Worm (Caenorhabditis elegans) whole organism, L2 larva: ENCODE measurements around the gene fbxa-18.

Experiments
- C34F6.9 ChIP-seq: fragments of 150-350 bp; optimal IDR thresholded peaks from 2 replicates; lab custom pipeline; 2014; ENCODE audit warnings: missing biosample characterization, missing genetic modification characterization
- aly-2 ChIP-seq: fragments of 150-350 bp; optimal IDR thresholded peaks from 2 replicates; lab custom pipeline; 2014; ENCODE audit warnings: missing biosample characterization, missing genetic modification characterization
- blmp-1 ChIP-seq: sonication (generic microtip); optimal IDR thresholded peaks from 2 replicates; lab custom pipeline; 2017; ENCODE audit warnings: missing genetic modification characterization, mild to moderate bottlenecking, missing compliant biosample characterization, antibody characterized with exemption, moderate library complexity; ENCODE audit not compliant: insufficient read depth
- ceh-82 ChIP-seq: fragments of 150-350 bp; optimal IDR thresholded peaks from 2 replicates; lab custom pipeline; 2014; ENCODE audit warnings: missing biosample characterization, missing genetic modification characterization
- mab-5 ChIP-seq: fragments of 150-350 bp; optimal IDR thresholded peaks from 2 replicates; lab custom pipeline; 2014; ENCODE audit warnings: missing biosample characterization, missing genetic modification characterization
- mdl-1 ChIP-seq, 2 experiments: fragments of 150-350 bp in 1 of 2; sonication (generic microtip) in 1 of 2; optimal IDR thresholded peaks; 2 replicates each; lab custom pipeline; 2017; ENCODE audit warnings: missing biosample characterization in 2 of 2, missing genetic modification characterization in 2 of 2
- ztf-11 ChIP-seq: sonication (generic microtip); optimal IDR thresholded peaks from 2 replicates; lab custom pipeline; 2017; ENCODE audit warnings: missing biosample characterization, missing genetic modification characterization

DNA sequence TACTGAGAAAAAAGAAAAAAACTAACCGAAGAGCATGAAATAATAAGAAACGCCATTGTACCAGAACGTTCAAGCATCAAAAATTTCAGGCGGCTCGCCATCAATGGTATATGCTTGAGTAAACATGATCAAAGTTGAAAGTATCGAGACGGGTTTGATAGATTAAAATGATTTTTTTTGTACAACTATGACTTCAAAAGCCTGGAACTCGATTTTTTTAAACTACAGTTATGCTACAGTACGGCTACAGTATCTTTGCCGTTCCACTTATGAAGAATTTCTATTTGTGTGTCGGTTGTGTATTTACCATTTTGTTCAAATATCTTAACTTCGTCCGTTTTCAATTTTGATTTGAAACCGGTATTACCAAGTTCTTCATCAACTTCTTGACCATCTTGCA lies 12.6 kb downstream of the fbxa-18 start, which contains the start of gene str-97:
- TF ChIP-seq ceh-82 (tag; lab: Kevin White, UChicago) (no peak), mab-5 (tag; lab: Kevin White, UChicago) (no peak), aly-2 (tag; lab: Kevin White, UChicago) (no peak), ztf-11 (tag; lab: Kevin White, UChicago) (no peak), mdl-1 (tag; optimal IDR thresholded peaks at IDR 0.05; lab: Kevin White, UChicago) (no peak), C34F6.9 (tag; lab: Kevin White, UChicago) (no peak), blmp-1 (tag; lab: Kevin White, UChicago) (no peak)
